Fruit fly (Drosophila melanogaster) whole organism, prepupa: ENCODE data around the gene Cdk12.
A peak's percentile ranks its signal among the peaks of the same experiment; 100 is the strongest.

Source experiments
- CG10631 ChIP-seq: fragments of 200-800 bp; sonication (Bioruptor generic); optimal IDR thresholded peaks from 2 replicates; lab custom pipeline; 2016; ENCODE audit warnings: missing biosample characterization, missing genetic modification characterization
- CG1621 ChIP-seq: fragments of 200-800 bp; sonication (Bioruptor generic); optimal IDR thresholded peaks from 3 replicates; lab custom pipeline; 2018; ENCODE audit warnings: missing biosample characterization, mild to moderate bottlenecking, missing genetic modification characterization
- CG32006 ChIP-seq: fragments of 200-800 bp; sonication (Bioruptor generic); optimal IDR thresholded peaks from 3 replicates; lab custom pipeline; 2017; ENCODE audit warnings: missing biosample characterization, mild to moderate bottlenecking, missing genetic modification characterization
- CG6276 ChIP-seq: fragments of 200-800 bp; sonication (Bioruptor generic); optimal IDR thresholded peaks from 2 replicates; lab custom pipeline; 2017; ENCODE audit warnings: missing biosample characterization, mild to moderate bottlenecking, missing genetic modification characterization
- CG6808 ChIP-seq: fragments of 200-800 bp; sonication (Bioruptor generic); optimal IDR thresholded peaks from 3 replicates; lab custom pipeline; 2017; ENCODE audit warnings: missing biosample characterization, missing genetic modification characterization, mild to moderate bottlenecking, moderate library complexity, missing genetic modification reagents
- CG6854 ChIP-seq: fragments of 200-800 bp; sonication (Bioruptor generic); optimal IDR thresholded peaks from 2 replicates; lab custom pipeline; 2017; ENCODE audit warnings: missing biosample characterization, mild to moderate bottlenecking, missing genetic modification characterization
- CG8119 ChIP-seq: fragments of 200-800 bp; sonication (Bioruptor generic); IDR thresholded peaks from 3 replicates; pipeline ENCODE4 v1.3.6; 2022; ENCODE audit warnings: missing biosample characterization, missing genetic modification characterization
- CG8319 ChIP-seq: fragments of 200-800 bp; sonication (Bioruptor generic); optimal IDR thresholded peaks from 3 replicates; lab custom pipeline; 2016; ENCODE audit warnings: missing biosample characterization, missing genetic modification characterization
- CG8632 ChIP-seq: fragments of 200-800 bp; sonication (Bioruptor generic); optimal IDR thresholded peaks from 3 replicates; lab custom pipeline; 2016; ENCODE audit warnings: missing biosample characterization, missing genetic modification characterization
- Eip78C ChIP-seq: fragments of 200-800 bp; sonication (Bioruptor generic); peaks from one replicate; lab custom pipeline; 2016; ENCODE audit warnings: missing biosample characterization, missing genetic modification characterization
- Ets96B ChIP-seq: fragments of 200-800 bp; optimal IDR thresholded peaks from 2 replicates; lab custom pipeline; 2019; ENCODE audit warnings: missing biosample characterization, mild to moderate bottlenecking, missing genetic modification characterization, moderate library complexity
- Hr38 ChIP-seq: sonication (Bioruptor generic); optimal IDR thresholded peaks from 2 replicates; lab custom pipeline; 2016; ENCODE audit warnings: missing biosample characterization, missing genetic modification characterization
- Hr4 ChIP-seq: fragments of 200-800 bp; sonication (Bioruptor generic); optimal IDR thresholded peaks from 3 replicates; lab custom pipeline; 2016; ENCODE audit warnings: missing biosample characterization, missing genetic modification characterization
- Lpt ChIP-seq: fragments of 200-800 bp; sonication (Bioruptor generic); optimal IDR thresholded peaks from 3 replicates; lab custom pipeline; 2016; ENCODE audit warnings: missing biosample characterization, missing genetic modification characterization
- Sox102F ChIP-seq: fragments of 200-800 bp; sonication (Bioruptor generic); optimal IDR thresholded peaks from 2 replicates; lab custom pipeline; 2016; ENCODE audit warnings: missing biosample characterization, mild to moderate bottlenecking, missing genetic modification characterization
- Sox15 ChIP-seq: fragments of 200-800 bp; sonication (Bioruptor generic); optimal IDR thresholded peaks from 3 replicates; lab custom pipeline; 2016; ENCODE audit warnings: missing biosample characterization, missing genetic modification characterization
- cyc ChIP-seq: fragments of 200-800 bp; sonication (Bioruptor generic); optimal IDR thresholded peaks from 3 replicates; lab custom pipeline; 2016; ENCODE audit warnings: missing biosample characterization, missing genetic modification characterization
- dsx ChIP-seq: fragments of 200-800 bp; optimal IDR thresholded peaks from 3 replicates; lab custom pipeline; 2019; ENCODE audit warnings: missing biosample characterization, mild to moderate bottlenecking, missing genetic modification characterization, moderate library complexity; ENCODE audit not compliant: poor library complexity, severe bottlenecking
- esn ChIP-seq: fragments of 200-800 bp; sonication (Bioruptor generic); optimal IDR thresholded peaks from 2 replicates; lab custom pipeline; 2016; ENCODE audit warnings: missing biosample characterization, mild to moderate bottlenecking, missing genetic modification characterization, moderate library complexity
- fd59A ChIP-seq: fragments of 200-800 bp; sonication (Bioruptor generic); optimal IDR thresholded peaks from 2 replicates; lab custom pipeline; 2017; ENCODE audit warnings: missing biosample characterization, mild to moderate bottlenecking, missing genetic modification characterization, missing genetic modification reagents
- fd85E ChIP-seq: fragments of 200-800 bp; sonication (Bioruptor generic); optimal IDR thresholded peaks from 3 replicates; lab custom pipeline; 2016; ENCODE audit warnings: missing biosample characterization, missing genetic modification characterization
- pdm3 ChIP-seq: fragments of 200-800 bp; sonication (Bioruptor generic); optimal IDR thresholded peaks from 3 replicates; lab custom pipeline; 2016; ENCODE audit warnings: missing biosample characterization, missing genetic modification characterization
- svp ChIP-seq: fragments of 200-800 bp; sonication (Bioruptor generic); peaks from one replicate; lab custom pipeline; 2016; ENCODE audit warnings: missing biosample characterization, missing genetic modification characterization
- topi ChIP-seq: fragments of 200-800 bp; sonication (Bioruptor generic); optimal IDR thresholded peaks from 3 replicates; lab custom pipeline; 2016; ENCODE audit warnings: missing biosample characterization, missing genetic modification characterization
- vri ChIP-seq: fragments of 200-800 bp; sonication (Bioruptor generic); optimal IDR thresholded peaks from 3 replicates; lab custom pipeline; 2016; ENCODE audit warnings: missing biosample characterization, mild to moderate bottlenecking, missing genetic modification characterization

The Cdk12 gene

dm6 chr3L:21568848-21569372, 52.8 kb downstream of the Cdk12 start, which contains the start of the genes CRIF and SMC5 (continued):
- TF ChIP-seq Sox15 (GFP tag; lab: Kevin White, UChicago) (peak; percentile 48), Ets96B (tag; lab: Kevin White, UChicago) (no peak), fd85E (GFP tag; lab: Kevin White, UChicago) (no peak), CG32006 (no peak), CG6808 (GFP tag; lab: Kevin White, UChicago) (no peak), fd59A (no peak), CG6854 (GFP tag; lab: Kevin White, UChicago) (no peak), svp (GFP tag; lab: Kevin White, UChicago) (no peak), esn (GFP tag; lab: Kevin White, UChicago) (peak; percentile 71), Eip78C (no peak), CG6276 (GFP tag; lab: Kevin White, UChicago) (no peak), Hr38 (GFP tag; lab: Kevin White, UChicago) (no peak), CG10631 (GFP tag; lab: Kevin White, UChicago) (peak; percentile 60), pdm3 (GFP tag; lab: Kevin White, UChicago) (no peak), CG8319 (GFP tag; lab: Kevin White, UChicago) (peak; percentile 5), CG1621 (tag; lab: Kevin White, UChicago) (no peak), vri (GFP tag; lab: Kevin White, UChicago) (no peak), CG8632 (GFP tag; lab: Kevin White, UChicago) (no peak), topi (peak; percentile 62), Lpt (no peak), Sox102F (GFP tag; lab: Kevin White, UChicago) (no peak), CG8119 (GFP tag; lab: Robert Waterston, UW) (0 out of 3 replicates have a peak, but pooled peaks have one; percentile 47), cyc (peak; percentile 53), Hr4 (GFP tag; lab: Kevin White, UChicago) (peak; percentile 75), dsx (GFP tag; lab: Kevin White, UChicago) (no peak)
